Worm (Caenorhabditis elegans): ENCODE measurements around the gene srh-35.

ce11 chrV:432991-433390 lies 16.0 kb downstream of the srh-35 start:
- TF ChIP-seq nhr-6 (tag; optimal IDR thresholded peaks at IDR 0.05) (no peak), nhr-11 (tag; optimal IDR thresholded peaks at IDR 0.05) (no peak), nhr-10 (tag; optimal IDR thresholded peaks at IDR 0.05) (no peak), skn-1 (tag; optimal IDR thresholded peaks at IDR 0.05) (no peak), fos-1 (tag; optimal IDR thresholded peaks at IDR 0.05) (no peak), lin-39 (tag; optimal IDR thresholded peaks at IDR 0.05) (no peak), mab-5 (tag; optimal IDR thresholded peaks at IDR 0.05) (no peak), R02D3.7 (tag; optimal IDR thresholded peaks at IDR 0.05) (no peak), ceh-16 (tag; optimal IDR thresholded peaks at IDR 0.05) (no peak), nhr-237 (tag; optimal IDR thresholded peaks at IDR 0.05) (no peak), lin-13 (GFP tag; optimal IDR thresholded peaks at IDR 0.05) (no peak), elt-1 (tag; optimal IDR thresholded peaks at IDR 0.05) (no peak), elt-3 (tag; optimal IDR thresholded peaks at IDR 0.05) (no peak), zag-1 (tag; optimal IDR thresholded peaks at IDR 0.05) (no peak)
